Fruit fly (Drosophila melanogaster) whole organism, pupa: ENCODE data around the gene CG6770.

ENCODE experiments used
- CG10348 ChIP-seq: fragments of 200-800 bp; sonication (Bioruptor generic); IDR thresholded peaks from 2 replicates; pipeline ENCODE4 v1.3.6; 2022; ENCODE audit warnings: missing biosample characterization, missing genetic modification characterization
- CG12605 ChIP-seq: fragments of 200-800 bp; sonication (Bioruptor generic); IDR thresholded peaks from 2 replicates; pipeline ENCODE4 v1.3.6; 2022; ENCODE audit warnings: missing biosample characterization, missing genetic modification characterization
- CG13204 ChIP-seq: fragments of 200-800 bp; sonication (Bioruptor generic); optimal IDR thresholded peaks from 2 replicates; lab custom pipeline; 2018; ENCODE audit warnings: missing biosample characterization, mild to moderate bottlenecking, missing genetic modification characterization, moderate library complexity
- CG14655 ChIP-seq: fragments of 200-800 bp; sonication (Bioruptor generic); optimal IDR thresholded peaks from 3 replicates; lab custom pipeline; 2017; ENCODE audit warnings: mild to moderate bottlenecking, missing biosample characterization, missing genetic modification reagents, missing genetic modification characterization
- CG15710 ChIP-seq: fragments of 200-800 bp; sonication (Bioruptor generic); optimal IDR thresholded peaks from 2 replicates; lab custom pipeline; 2018; ENCODE audit warnings: missing biosample characterization, mild to moderate bottlenecking, missing genetic modification characterization, moderate library complexity
- CG17806 ChIP-seq: fragments of 200-800 bp; sonication (Bioruptor generic); optimal IDR thresholded peaks from 2 replicates; lab custom pipeline; 2018; ENCODE audit warnings: missing biosample characterization, mild to moderate bottlenecking, missing genetic modification characterization, moderate library complexity
- CG32121 ChIP-seq: fragments of 200-800 bp; sonication (Bioruptor generic); IDR thresholded peaks from 2 replicates; pipeline ENCODE4 v1.3.6; 2022; ENCODE audit warnings: missing biosample characterization, missing genetic modification characterization
- CG34367 ChIP-seq: fragments of 200-800 bp; sonication (Bioruptor generic); optimal IDR thresholded peaks from 2 replicates; lab custom pipeline; 2018; ENCODE audit warnings: missing biosample characterization, mild to moderate bottlenecking, missing genetic modification characterization
- CG4496 ChIP-seq: fragments of 200-800 bp; sonication (Bioruptor generic); IDR thresholded peaks from 3 replicates; pipeline ENCODE4 v1.3.6; 2022; ENCODE audit warnings: missing biosample characterization, missing genetic modification characterization
- CG8159 ChIP-seq: fragments of 200-800 bp; sonication (Bioruptor generic); optimal IDR thresholded peaks from 3 replicates; lab custom pipeline; 2018; ENCODE audit warnings: missing biosample characterization, mild to moderate bottlenecking, missing genetic modification characterization, moderate library complexity
- CG8301 ChIP-seq: fragments of 200-800 bp; sonication (Bioruptor generic); optimal IDR thresholded peaks from 2 replicates; lab custom pipeline; 2018; ENCODE audit warnings: missing biosample characterization, mild to moderate bottlenecking, missing genetic modification characterization
- CG9948 ChIP-seq: fragments of 200-800 bp; sonication (Bioruptor generic); optimal IDR thresholded peaks from 2 replicates; lab custom pipeline; 2018; ENCODE audit warnings: missing biosample characterization, mild to moderate bottlenecking, missing genetic modification characterization, moderate library complexity
- D1 ChIP-seq: fragments of 200-800 bp; sonication (Bioruptor generic); optimal IDR thresholded peaks from 2 replicates; lab custom pipeline; 2018; ENCODE audit warnings: missing biosample characterization, mild to moderate bottlenecking, missing genetic modification characterization, moderate library complexity
- EcR ChIP-seq: fragments of 200-800 bp; sonication (Bioruptor generic); optimal IDR thresholded peaks from 3 replicates; lab custom pipeline; 2019; ENCODE audit warnings: missing biosample characterization, missing genetic modification characterization, mild to moderate bottlenecking, moderate library complexity, missing genetic modification reagents
- Ets98B ChIP-seq: fragments of 200-800 bp; sonication (Bioruptor generic); IDR thresholded peaks from 2 replicates; pipeline ENCODE4 v1.3.6; 2022; ENCODE audit warnings: missing biosample characterization, missing genetic modification characterization
- Pif1A ChIP-seq: fragments of 200-800 bp; sonication (Bioruptor generic); optimal IDR thresholded peaks from 3 replicates; lab custom pipeline; 2016; ENCODE audit warnings: missing biosample characterization, missing genetic modification characterization
- Pif1B ChIP-seq: fragments of 200-800 bp; sonication (Bioruptor generic); optimal IDR thresholded peaks from 3 replicates; lab custom pipeline; 2016; ENCODE audit warnings: missing biosample characterization, missing genetic modification characterization
- Snoo ChIP-seq: fragments of 200-800 bp; sonication (Bioruptor generic); optimal IDR thresholded peaks from 3 replicates; lab custom pipeline; 2017; ENCODE audit warnings: missing biosample characterization, mild to moderate bottlenecking, missing genetic modification characterization, inconsistent platforms
- fd96Ca ChIP-seq: fragments of 200-800 bp; sonication (Bioruptor generic); IDR thresholded peaks from 3 replicates; pipeline ENCODE4 v1.3.6; 2022; ENCODE audit warnings: missing biosample characterization, missing genetic modification characterization
- gl ChIP-seq: fragments of 200-800 bp; sonication (Bioruptor generic); optimal IDR thresholded peaks from 2 replicates; lab custom pipeline; 2018; ENCODE audit warnings: missing biosample characterization, mild to moderate bottlenecking, missing genetic modification characterization
- rn ChIP-seq: fragments of 200-800 bp; sonication (Bioruptor generic); IDR thresholded peaks from 2 replicates; pipeline ENCODE4 v1.3.6; 2022; ENCODE audit warnings: missing biosample characterization, missing genetic modification characterization

CG6770 gene

dm6 chr2L:12011682-12012655 is 33.9 kb downstream of the CG6770 start:
- TF ChIP-seq CG32121 (GFP tag; lab: Robert Waterston, UW): no peak
- TF ChIP-seq CG14655 (GFP tag; lab: Kevin White, UChicago): peak; percentile 67
- peak; percentile 66 for TF ChIP-seq Snoo (tag; lab: Kevin White, UChicago)
- TF ChIP-seq CG8301 (tag; lab: Kevin White, UChicago): peak; percentile 58
- peak; percentile 64 for TF ChIP-seq CG8159 (tag; lab: Kevin White, UChicago)
- peak; percentile 73 for TF ChIP-seq Pif1B (GFP tag; lab: Kevin White, UChicago)
- TF ChIP-seq EcR (GFP tag; lab: Kevin White, UChicago): peak; percentile 100
- TF ChIP-seq CG17806: peak; percentile 51
- no peak for TF ChIP-seq fd96Ca
- TF ChIP-seq CG9948: peak; percentile 35
- peak; percentile 54 for TF ChIP-seq CG15710 (tag; lab: Kevin White, UChicago)
- TF ChIP-seq gl (tag; lab: Kevin White, UChicago): peak; percentile 48
- TF ChIP-seq CG12605: no peak
- peak; percentile 96 for TF ChIP-seq CG13204
- TF ChIP-seq Pif1A (GFP tag; lab: Kevin White, UChicago): no peak
- no peak for TF ChIP-seq CG10348 (GFP tag; lab: Robert Waterston, UW)
- peak; percentile 13 for TF ChIP-seq CG34367 (tag; lab: Kevin White, UChicago)
- no peak for TF ChIP-seq D1 (tag; lab: Kevin White, UChicago)

dm6 chr2L:12010877-12011666 is 34.8 kb downstream of the CG6770 start:
- TF ChIP-seq EcR (GFP tag; lab: Kevin White, UChicago): no peak
- TF ChIP-seq CG13204: peak; percentile 71
- peak; percentile 93 for TF ChIP-seq CG15710 (tag; lab: Kevin White, UChicago)
- peak; percentile 82 for TF ChIP-seq gl (tag; lab: Kevin White, UChicago)
- TF ChIP-seq CG8159 (tag; lab: Kevin White, UChicago): peak; percentile 96
- TF ChIP-seq Ets98B: no peak
- peak; percentile 90 for TF ChIP-seq CG34367 (tag; lab: Kevin White, UChicago)
- TF ChIP-seq Pif1A (GFP tag; lab: Kevin White, UChicago): peak; percentile 90
- no peak for TF ChIP-seq CG10348 (GFP tag; lab: Robert Waterston, UW)
- peak; percentile 93 for TF ChIP-seq Snoo (tag; lab: Kevin White, UChicago)
- peak; percentile 92 for TF ChIP-seq CG9948
- peak; percentile 81 for TF ChIP-seq Pif1B (GFP tag; lab: Kevin White, UChicago)
- TF ChIP-seq CG4496 (GFP tag; lab: Robert Waterston, UW): no peak
- TF ChIP-seq fd96Ca: no peak
- TF ChIP-seq CG17806: peak; percentile 90
- TF ChIP-seq CG32121 (GFP tag; lab: Robert Waterston, UW): no peak
- TF ChIP-seq CG8301 (tag; lab: Kevin White, UChicago): peak; percentile 93
- peak; percentile 92 for TF ChIP-seq CG14655 (GFP tag; lab: Kevin White, UChicago)
- no peak for TF ChIP-seq CG12605
- TF ChIP-seq rn (GFP tag; lab: Robert Waterston, UW): no peak
- no peak for TF ChIP-seq D1 (tag; lab: Kevin White, UChicago)

- TF ChIP-seq CG17806 (no peak), Ets98B (no peak), fd96Ca (no peak), rn (GFP tag; lab: Robert Waterston, UW) (no peak), Pif1B (GFP tag; lab: Kevin White, UChicago) (peak; percentile 18), EcR (GFP tag; lab: Kevin White, UChicago) (peak; percentile 93), CG4496 (GFP tag; lab: Robert Waterston, UW) (no peak), CG32121 (GFP tag; lab: Robert Waterston, UW) (no peak), CG9948 (no peak), CG8301 (tag; lab: Kevin White, UChicago) (no peak), CG10348 (GFP tag; lab: Robert Waterston, UW) (no peak), Pif1A (GFP tag; lab: Kevin White, UChicago) (no peak), CG12605 (no peak), D1 (tag; lab: Kevin White, UChicago) (no peak), CG13204 (peak; percentile 91), CG34367 (tag; lab: Kevin White, UChicago) (no peak), CG8159 (tag; lab: Kevin White, UChicago) (no peak), CG15710 (tag; lab: Kevin White, UChicago) (no peak), gl (tag; lab: Kevin White, UChicago) (peak; percentile 3), CG14655 (GFP tag; lab: Kevin White, UChicago) (peak; percentile 19), Snoo (tag; lab: Kevin White, UChicago) (peak; percentile 30)
Observed at dm6 chr2L:12010100-12010876, 35.6 kb downstream of the CG6770 start.

- TF ChIP-seq Pif1B (GFP tag; lab: Kevin White, UChicago): no peak
- TF ChIP-seq CG12605: no peak
- no peak for TF ChIP-seq Pif1A (GFP tag; lab: Kevin White, UChicago)
- TF ChIP-seq CG10348 (GFP tag; lab: Robert Waterston, UW): no peak
- TF ChIP-seq fd96Ca: no peak
- TF ChIP-seq rn (GFP tag; lab: Robert Waterston, UW): no peak
- TF ChIP-seq Snoo (tag; lab: Kevin White, UChicago): no peak
- no peak for TF ChIP-seq CG4496 (GFP tag; lab: Robert Waterston, UW)
- no peak for TF ChIP-seq CG8301 (tag; lab: Kevin White, UChicago)
Observed at dm6 chr2L:12007853-12008252, 38.1 kb downstream of the CG6770 start, which contains the start of gene Rh5. Gene Rh5 (plus strand): TSS chr2L:12008153.
